Worm (Caenorhabditis elegans) whole organism, L1 larva: ENCODE results near the gene F32D8.11.

Experiments
- F16B12.6 ChIP-seq: fragments of 150-350 bp; optimal IDR thresholded peaks from 2 replicates; lab custom pipeline; 2014; ENCODE audit warnings: missing biosample characterization, missing genetic modification characterization
- aha-1 ChIP-seq: fragments of 150-350 bp; optimal IDR thresholded peaks from 2 replicates; lab custom pipeline; 2014; ENCODE audit warnings: missing biosample characterization, missing genetic modification characterization
- ama-1 ChIP-seq: fragments of 150-350 bp; optimal IDR thresholded peaks from 2 replicates; lab custom pipeline; 2014
- ceh-63 ChIP-seq: fragments of 200-800 bp; sonication (Bioruptor generic); optimal IDR thresholded peaks from 2 replicates; lab custom pipeline; 2018; ENCODE audit warnings: mild to moderate bottlenecking, missing genetic modification characterization, missing compliant biosample characterization
- ceh-88 ChIP-seq: fragments of 200-800 bp; sonication (Bioruptor generic); IDR thresholded peaks from 2 replicates; pipeline ENCODE4 v1.3.6; 2022; ENCODE audit warnings: missing genetic modification characterization, missing compliant biosample characterization
- ceh-90 ChIP-seq: sonication (generic microtip); optimal IDR thresholded peaks from 2 replicates; lab custom pipeline; 2016; ENCODE audit warnings: missing genetic modification characterization, missing compliant biosample characterization
- egl-13 ChIP-seq: sonication (generic microtip); optimal IDR thresholded peaks from 2 replicates; lab custom pipeline; 2016; ENCODE audit warnings: missing genotype, missing genetic modification reagents, missing genetic modification characterization, missing compliant biosample characterization
- elt-2 ChIP-seq: sonication (generic microtip); optimal IDR thresholded peaks from 2 replicates; lab custom pipeline; 2016; ENCODE audit warnings: missing genetic modification characterization, mild to moderate bottlenecking, inconsistent platforms, missing compliant biosample characterization, missing genetic modification reagents
- ets-5 ChIP-seq: fragments of 200-800 bp; sonication (Bioruptor generic); IDR thresholded peaks from 2 replicates; pipeline ENCODE4 v1.3.6; 2022; ENCODE audit warnings: missing genetic modification characterization, missing compliant biosample characterization
- fos-1 ChIP-seq: fragments of 150-350 bp; optimal IDR thresholded peaks from 2 replicates; lab custom pipeline; 2014; ENCODE audit warnings: missing biosample characterization, missing genetic modification characterization
- hlh-17 ChIP-seq: fragments of 200-800 bp; sonication (Bioruptor generic); optimal IDR thresholded peaks from 2 replicates; lab custom pipeline; 2018; ENCODE audit warnings: missing genetic modification characterization, mild to moderate bottlenecking, missing compliant biosample characterization, moderate library complexity, borderline replicate concordance
- jun-1 ChIP-seq: fragments of 150-350 bp; optimal IDR thresholded peaks from 2 replicates; lab custom pipeline; 2014; ENCODE audit warnings: missing biosample characterization, missing genetic modification reagents, missing genetic modification characterization
- lin-14 ChIP-seq: fragments of 200-800 bp; sonication (Bioruptor generic); optimal IDR thresholded peaks from 2 replicates; lab custom pipeline; 2018; ENCODE audit warnings: mild to moderate bottlenecking, missing genetic modification characterization, moderate library complexity, missing compliant biosample characterization
- lin-39 ChIP-seq: fragments of 150-350 bp; optimal IDR thresholded peaks from 2 replicates; lab custom pipeline; 2014; ENCODE audit warnings: missing biosample characterization, missing genetic modification reagents, missing genetic modification characterization
- lir-3 ChIP-seq: sonication (generic microtip); optimal IDR thresholded peaks from 2 replicates; lab custom pipeline; 2016; ENCODE audit warnings: mild to moderate bottlenecking, missing genetic modification characterization, moderate library complexity, missing compliant biosample characterization; ENCODE audit not compliant: poor library complexity
- lsy-2 ChIP-seq, 2 experiments: fragments of 150-350 bp; optimal IDR thresholded peaks; 2 replicates each; lab custom pipeline; 2014; ENCODE audit warnings: missing biosample characterization in 2 of 2, missing genetic modification characterization in 2 of 2
- mab-9 ChIP-seq: fragments of 200-800 bp; sonication (Bioruptor generic); IDR thresholded peaks from 2 replicates; pipeline ENCODE4 v1.3.6; 2022; ENCODE audit warnings: missing genetic modification reagents, missing genetic modification characterization, missing compliant biosample characterization
- mef-2 ChIP-seq: fragments of 150-350 bp; optimal IDR thresholded peaks from 2 replicates; lab custom pipeline; 2014; ENCODE audit warnings: missing biosample characterization, missing genetic modification characterization
- nhr-19 ChIP-seq: fragments of 200-800 bp; sonication (Bioruptor generic); conservative IDR thresholded peaks from 2 replicates; pipeline ENCODE4 v1.3.6; 2022; ENCODE audit warnings: missing genetic modification characterization, missing compliant biosample characterization
- nhr-20 ChIP-seq: sonication (generic microtip); optimal IDR thresholded peaks from 2 replicates; lab custom pipeline; 2016; ENCODE audit warnings: mild to moderate bottlenecking, missing genetic modification characterization, missing compliant biosample characterization
- nhr-237 ChIP-seq: fragments of 150-350 bp; optimal IDR thresholded peaks from 2 replicates; lab custom pipeline; 2014; ENCODE audit warnings: missing biosample characterization, missing genetic modification characterization
- nhr-71 ChIP-seq: sonication (generic microtip); optimal IDR thresholded peaks from 2 replicates; lab custom pipeline; 2016; ENCODE audit warnings: mild to moderate bottlenecking, missing genetic modification characterization, moderate library complexity, missing compliant biosample characterization
- nhr-76 ChIP-seq: sonication (generic microtip); optimal IDR thresholded peaks from 2 replicates; lab custom pipeline; 2017; ENCODE audit warnings: missing biosample characterization, missing genetic modification characterization
- nhr-85 ChIP-seq: sonication (generic microtip); peaks from one replicate; lab custom pipeline; 2016; ENCODE audit warnings: missing genetic modification characterization, inconsistent platforms, missing compliant biosample characterization
- pag-3 ChIP-seq: sonication (generic microtip); optimal IDR thresholded peaks from 2 replicates; lab custom pipeline; 2017; ENCODE audit warnings: missing genetic modification characterization, mild to moderate bottlenecking, missing compliant biosample characterization, antibody characterized with exemption, borderline replicate concordance; ENCODE audit not compliant: insufficient read depth
- pax-3 ChIP-seq: fragments of 200-800 bp; sonication (Bioruptor generic); optimal IDR thresholded peaks from 2 replicates; lab custom pipeline; 2018; ENCODE audit warnings: mild to moderate bottlenecking, missing genetic modification characterization, moderate library complexity, missing compliant biosample characterization
- pqm-1 ChIP-seq: sonication (generic microtip); optimal IDR thresholded peaks from 3 replicates; lab custom pipeline; 2017; ENCODE audit warnings: missing biosample characterization, missing genetic modification characterization
- rnt-1 ChIP-seq: sonication (generic microtip); optimal IDR thresholded peaks from 2 replicates; lab custom pipeline; 2016; ENCODE audit warnings: mild to moderate bottlenecking, missing genetic modification characterization, moderate library complexity, missing compliant biosample characterization
- snu-23 ChIP-seq: sonication (generic microtip); optimal IDR thresholded peaks from 2 replicates; lab custom pipeline; 2016; ENCODE audit warnings: missing genetic modification characterization, missing compliant biosample characterization
- sox-4 ChIP-seq: sonication (generic microtip); optimal IDR thresholded peaks from 2 replicates; lab custom pipeline; 2016; ENCODE audit warnings: missing genetic modification characterization, missing compliant biosample characterization
- sptf-1 ChIP-seq: fragments of 150-350 bp; optimal IDR thresholded peaks from 2 replicates; lab custom pipeline; 2014; ENCODE audit warnings: missing biosample characterization, missing genetic modification characterization
- swsn-7 ChIP-seq: sonication (generic microtip); optimal IDR thresholded peaks from 2 replicates; lab custom pipeline; 2016; ENCODE audit warnings: missing genetic modification characterization, missing compliant biosample characterization
- unc-130 ChIP-seq: fragments of 150-350 bp; optimal IDR thresholded peaks from 2 replicates; lab custom pipeline; 2017; ENCODE audit warnings: missing biosample characterization, missing genetic modification characterization, inconsistent platforms
- unc-86 ChIP-seq: sonication (generic microtip); optimal IDR thresholded peaks from 2 replicates; lab custom pipeline; 2016; ENCODE audit warnings: missing genetic modification characterization, missing compliant biosample characterization
- vab-15 ChIP-seq: sonication (generic microtip); optimal IDR thresholded peaks from 2 replicates; lab custom pipeline; 2017; ENCODE audit warnings: missing genotype, mild to moderate bottlenecking, missing genetic modification characterization, missing compliant biosample characterization
- zip-4 ChIP-seq: fragments of 200-800 bp; sonication (Bioruptor generic); optimal IDR thresholded peaks from 2 replicates; lab custom pipeline; 2018; ENCODE audit warnings: mild to moderate bottlenecking, missing genetic modification characterization, moderate library complexity, missing compliant biosample characterization
- ztf-11 ChIP-seq, 2 experiments: sonication (generic microtip); optimal IDR thresholded peaks; 2 replicates each; lab custom pipeline; 2016 to 2017; ENCODE audit warnings: missing genetic modification characterization in 2 of 2, missing biosample characterization in 1 of 2, missing compliant biosample characterization in 1 of 2
- ztf-4 ChIP-seq: fragments of 150-350 bp; optimal IDR thresholded peaks from 2 replicates; lab custom pipeline; 2014; ENCODE audit warnings: missing biosample characterization, missing genetic modification characterization

The F32D8.11 gene

ce11 chrV:10921747-10922146 lies 32.8 kb upstream of the F32D8.11 start, which contains the start of gene nas-31:
TSS of gene nas-31 (minus strand) at chrV:10921847.
- TF ChIP-seq ztf-4 (no peak), nhr-76 (tag; lab: Kevin White, UChicago) (no peak), ztf-11 (tag; optimal IDR thresholded peaks at IDR 0.05; lab: Kevin White, UChicago) (no peak), F16B12.6 (tag; lab: Kevin White, UChicago) (no peak), mef-2 (tag; lab: Kevin White, UChicago) (no peak), pqm-1 (no peak), aha-1 (tag; lab: Kevin White, UChicago) (no peak), nhr-85 (no peak), vab-15 (tag; lab: Kevin White, UChicago) (no peak), ceh-88 (GFP tag; lab: Robert Waterston, UW) (no peak), sptf-1 (no peak), pag-3 (tag; lab: Kevin White, UChicago) (no peak), mab-9 (GFP tag; lab: Robert Waterston, UW) (no peak), ceh-90 (tag; lab: Kevin White, UChicago) (no peak), ama-1 (lab: Kevin White, UChicago) (no peak), ceh-63 (no peak), nhr-71 (tag; lab: Kevin White, UChicago) (no peak), nhr-237 (tag; lab: Kevin White, UChicago) (no peak), hlh-17 (GFP tag; lab: Kevin White, UChicago) (no peak)

ce11 chrV:10918373-10918772 lies 29.4 kb upstream of the F32D8.11 start, which contains the start of gene F58B4.2:
TSS of gene F58B4.2 (minus strand) at chrV:10918473.
- TF ChIP-seq unc-130 (tag; lab: Kevin White, UChicago) (no peak), aha-1 (tag; lab: Kevin White, UChicago) (no peak), sox-4 (no peak)
- TF ChIP-seq, all 84 proteins: peak for 0

DNA sequence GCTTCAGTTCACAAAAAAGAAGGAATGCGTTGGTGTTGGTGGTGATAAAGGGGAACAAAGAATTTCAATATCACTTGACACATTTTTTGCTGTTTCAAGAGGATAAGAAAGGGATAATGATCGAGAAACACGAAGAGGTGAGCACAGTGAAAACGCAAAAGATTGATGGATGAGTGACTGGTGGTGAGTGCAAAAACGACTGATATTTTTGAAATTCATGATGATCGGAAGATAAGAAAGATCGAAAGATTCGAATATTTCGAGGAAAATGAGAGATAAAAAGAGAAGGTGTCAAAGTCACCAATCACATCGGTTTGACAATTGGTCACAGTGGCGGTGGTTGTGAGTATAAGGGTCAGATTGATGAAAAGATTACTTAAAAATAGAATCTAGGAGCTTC lies 27.0 kb upstream of the F32D8.11 start:
- peak in 1 of 2 experiments; percentile 36 for TF ChIP-seq lsy-2 (tag; optimal IDR thresholded peaks at IDR 0.05; lab: Kevin White, UChicago)
- no peak for TF ChIP-seq egl-13
- no peak for TF ChIP-seq sox-4
- TF ChIP-seq rnt-1 (tag; lab: Kevin White, UChicago): peak; percentile 44
- TF ChIP-seq nhr-20 (tag; lab: Kevin White, UChicago): peak; percentile 19
- peak; percentile 54 for TF ChIP-seq lin-14 (GFP tag; lab: Kevin White, UChicago)
- peak; percentile 53 for TF ChIP-seq nhr-71 (tag; lab: Kevin White, UChicago)
- TF ChIP-seq, all 84 proteins: peak for 5

DNA sequence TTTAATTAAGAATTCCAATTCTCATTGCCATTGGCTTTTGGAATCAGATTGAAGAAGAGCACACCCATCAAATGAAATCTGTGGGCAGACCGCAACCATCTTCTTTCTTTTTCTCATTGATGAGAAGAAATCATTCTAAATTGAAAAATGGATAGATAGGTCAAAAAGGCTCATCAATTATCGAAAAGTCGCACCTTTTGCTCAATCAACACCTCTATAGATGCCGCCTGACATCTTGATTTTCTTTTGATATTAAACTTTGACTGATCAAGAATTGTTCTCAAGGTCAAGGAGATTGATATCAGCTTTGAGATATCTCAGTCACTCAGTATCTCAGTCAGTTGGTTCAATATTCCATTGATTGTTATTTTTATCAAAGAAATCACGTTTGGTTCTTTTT lies 21.0 kb upstream of the F32D8.11 start:
- peak; percentile 5 for TF ChIP-seq pag-3 (tag; lab: Kevin White, UChicago)
- peak in 1 of 2 experiments; percentile 26 for TF ChIP-seq lsy-2 (tag; optimal IDR thresholded peaks at IDR 0.05; lab: Kevin White, UChicago)
- no peak for TF ChIP-seq ceh-88 (GFP tag; lab: Robert Waterston, UW)
- TF ChIP-seq ztf-4: no peak
- no peak for TF ChIP-seq elt-2
- peak; percentile 49 for TF ChIP-seq rnt-1 (tag; lab: Kevin White, UChicago)
- no peak for TF ChIP-seq ceh-90 (tag; lab: Kevin White, UChicago)
- TF ChIP-seq lin-39 (tag; lab: Kevin White, UChicago): peak; percentile 65
- no peak for TF ChIP-seq nhr-19 (GFP tag; lab: Robert Waterston, UW)
- TF ChIP-seq nhr-71 (tag; lab: Kevin White, UChicago): peak; percentile 51
- no peak for TF ChIP-seq nhr-85
- TF ChIP-seq lin-14 (GFP tag; lab: Kevin White, UChicago): peak; percentile 44

ce11 chrV:10909071-10909470 lies 20.1 kb upstream of the F32D8.11 start, which contains the start of gene zzz-1:
TSS of gene zzz-1 (minus strand) at chrV:10909171.
- TF ChIP-seq lir-3: no peak
- TF ChIP-seq pax-3 (tag; lab: Kevin White, UChicago): no peak
- no peak for TF ChIP-seq snu-23 (GFP tag; lab: Kevin White, UChicago)
- no peak for TF ChIP-seq nhr-71 (tag; lab: Kevin White, UChicago)
- no peak for TF ChIP-seq zip-4 (GFP tag; lab: Kevin White, UChicago)
- TF ChIP-seq unc-86: no peak
- no peak for TF ChIP-seq swsn-7 (tag; lab: Kevin White, UChicago)
- no peak for TF ChIP-seq elt-2
- no peak for TF ChIP-seq ets-5
- no peak for TF ChIP-seq jun-1 (tag; lab: Kevin White, UChicago)
- TF ChIP-seq fos-1 (tag; lab: Kevin White, UChicago): no peak
